Fruit fly (Drosophila melanogaster) whole organism, embryonic: Measurements from ENCODE around the gene CG32202.

ENCODE experiments used
- Ada2b ChIP-seq: fragments of 200-800 bp; sonication (Bioruptor generic); IDR thresholded peaks from 2 replicates; pipeline ENCODE4 v1.3.6; 2022; ENCODE audit warnings: missing biosample characterization, missing genetic modification characterization
- Awh ChIP-seq: fragments of 200-800 bp; sonication (Bioruptor generic); IDR thresholded peaks from 2 replicates; pipeline ENCODE4, ENCODE4 v1.3.6; 2022; ENCODE audit warnings: missing biosample characterization, missing genetic modification characterization
- B-H1 ChIP-seq: fragments of 200-800 bp; sonication (Bioruptor generic); IDR thresholded peaks from 3 replicates; pipeline ENCODE4 v1.3.6; 2022; ENCODE audit warnings: missing biosample characterization, missing genetic modification characterization
- CG11093 ChIP-seq: fragments of 200-800 bp; sonication (Bioruptor generic); IDR thresholded peaks from 3 replicates; pipeline ENCODE4 v1.3.6; 2022; ENCODE audit warnings: missing biosample characterization, missing genetic modification characterization
- CG11247 ChIP-seq: fragments of 200-800 bp; sonication (Bioruptor generic); IDR thresholded peaks from 2 replicates; pipeline ENCODE4 v1.3.6; 2022; ENCODE audit warnings: missing biosample characterization, missing genetic modification characterization
- CG12219 ChIP-seq: fragments of 200-800 bp; sonication (Bioruptor generic); optimal IDR thresholded peaks from 3 replicates; lab custom pipeline; 2018; ENCODE audit warnings: missing biosample characterization, mild to moderate bottlenecking, missing genetic modification characterization
- CG12744 ChIP-seq: fragments of 200-800 bp; sonication (Bioruptor generic); optimal IDR thresholded peaks from 2 replicates; lab custom pipeline; 2016; ENCODE audit warnings: missing biosample characterization, missing genetic modification characterization
- CG13287 ChIP-seq: fragments of 200-800 bp; sonication (Bioruptor generic); IDR thresholded peaks from 2 replicates; pipeline ENCODE4 v1.3.6; 2022; ENCODE audit warnings: missing biosample characterization, missing genetic modification characterization; ENCODE audit not compliant: partially characterized antibody
- CG15011 ChIP-seq: fragments of 200-800 bp; sonication (Bioruptor generic); optimal IDR thresholded peaks from 3 replicates; lab custom pipeline; 2018; ENCODE audit warnings: missing biosample characterization, mild to moderate bottlenecking, missing genetic modification characterization
- CG1529 ChIP-seq: fragments of 200-800 bp; sonication (Bioruptor generic); optimal IDR thresholded peaks from 3 replicates; lab custom pipeline; 2018; ENCODE audit warnings: missing biosample characterization, missing genetic modification characterization
- CG17568 ChIP-seq: fragments of 200-800 bp; sonication (Bioruptor generic); optimal IDR thresholded peaks from 2 replicates; lab custom pipeline; 2018; ENCODE audit warnings: missing biosample characterization, mild to moderate bottlenecking, missing genetic modification characterization, moderate library complexity
- CG18476 ChIP-seq: fragments of 200-800 bp; sonication (Bioruptor generic); optimal IDR thresholded peaks from 2 replicates; lab custom pipeline; 2016; ENCODE audit warnings: missing biosample characterization, mild to moderate bottlenecking, missing genetic modification characterization
- CG18599 ChIP-seq: fragments of 200-800 bp; sonication (Bioruptor generic); optimal IDR thresholded peaks from 3 replicates; lab custom pipeline; 2017; ENCODE audit warnings: missing biosample characterization, missing genetic modification characterization, mild to moderate bottlenecking, moderate library complexity, missing genetic modification reagents
- CG3281 ChIP-seq: fragments of 200-800 bp; sonication (Bioruptor generic); optimal IDR thresholded peaks from 3 replicates; lab custom pipeline; 2017; ENCODE audit warnings: missing biosample characterization, mild to moderate bottlenecking, missing genetic modification characterization
- CG33213 ChIP-seq: fragments of 200-800 bp; sonication (Bioruptor generic); optimal IDR thresholded peaks from 3 replicates; lab custom pipeline; 2016; ENCODE audit warnings: missing biosample characterization, missing genetic modification characterization
- CG34224 ChIP-seq: fragments of 200-800 bp; sonication (Bioruptor generic); IDR thresholded peaks from 3 replicates; pipeline ENCODE4 v1.3.6; 2022; ENCODE audit warnings: missing biosample characterization, missing genetic modification characterization; ENCODE audit not compliant: partially characterized antibody
- CG4617 ChIP-seq: fragments of 200-800 bp; sonication (Bioruptor generic); optimal IDR thresholded peaks from 3 replicates; lab custom pipeline; 2016; ENCODE audit warnings: missing biosample characterization, missing genetic modification characterization, borderline replicate concordance
- CG6689 ChIP-seq: fragments of 200-800 bp; sonication (Bioruptor generic); IDR thresholded peaks from 2 replicates; pipeline ENCODE4 v1.3.6; 2022; ENCODE audit warnings: missing biosample characterization, missing genetic modification characterization
- CG7372 ChIP-seq: fragments of 200-800 bp; sonication (Bioruptor generic); IDR thresholded peaks from 2 replicates; pipeline ENCODE4 v1.3.6; 2022; ENCODE audit warnings: missing biosample characterization, missing genetic modification characterization
- CG8388 ChIP-seq: fragments of 200-800 bp; sonication (Bioruptor generic); optimal IDR thresholded peaks from 2 replicates; lab custom pipeline; 2019; ENCODE audit warnings: missing biosample characterization, mild to moderate bottlenecking, missing genetic modification characterization, moderate library complexity
- CG8944 ChIP-seq: fragments of 200-800 bp; sonication (Bioruptor generic); optimal IDR thresholded peaks from 3 replicates; lab custom pipeline; 2016; ENCODE audit warnings: missing biosample characterization, missing genetic modification characterization
- CG9215 ChIP-seq: fragments of 200-800 bp; sonication (Bioruptor generic); IDR thresholded peaks from 2 replicates; pipeline ENCODE4 v1.3.6; 2022; ENCODE audit warnings: missing biosample characterization, missing genetic modification characterization
- CG9797 ChIP-seq: fragments of 200-800 bp; sonication (Bioruptor generic); optimal IDR thresholded peaks from 3 replicates; lab custom pipeline; 2018; ENCODE audit warnings: missing biosample characterization, mild to moderate bottlenecking, missing genetic modification characterization
- CHES-1-like ChIP-seq: fragments of 200-800 bp; sonication (Bioruptor generic); optimal IDR thresholded peaks from 2 replicates; lab custom pipeline; 2016; ENCODE audit warnings: missing biosample characterization, missing genetic modification characterization
- CTCF ChIP-seq: fragments of 200-800 bp; sonication (Bioruptor generic); optimal IDR thresholded peaks from 2 replicates; lab custom pipeline; 2017; ENCODE audit warnings: missing biosample characterization, mild to moderate bottlenecking, missing genetic modification characterization, moderate library complexity
- CoRest ChIP-seq: fragments of 200-800 bp; sonication (Bioruptor generic); optimal IDR thresholded peaks from 3 replicates; lab custom pipeline; 2018; ENCODE audit warnings: missing biosample characterization, mild to moderate bottlenecking, missing genetic modification characterization, moderate library complexity
- Dfd ChIP-seq, 2 experiments: fragments of >200 bp; optimal IDR thresholded peaks; 2 replicates each; lab custom pipeline; 2017; ENCODE audit warnings: missing biosample characterization in 2 of 2, missing genetic modification characterization in 2 of 2
- HLH3B ChIP-seq: fragments of 200-800 bp; sonication (Bioruptor generic); IDR thresholded peaks from 2 replicates; pipeline ENCODE4 v1.3.6; 2022; ENCODE audit warnings: missing biosample characterization, missing genetic modification characterization
- HmgZ ChIP-seq: fragments of 200-800 bp; sonication (Bioruptor generic); optimal IDR thresholded peaks from 2 replicates; lab custom pipeline; 2018; ENCODE audit warnings: missing biosample characterization, mild to moderate bottlenecking, missing genetic modification characterization
- Lim3 ChIP-seq: fragments of 200-800 bp; sonication (Bioruptor generic); IDR thresholded peaks from 2 replicates; pipeline ENCODE4 v1.3.6; 2022; ENCODE audit warnings: missing biosample characterization, missing genetic modification characterization
- Pdp1 ChIP-seq, 2 experiments: fragments of 200-800 bp; sonication (Bioruptor generic); optimal IDR thresholded peaks; 3 replicates each; lab custom pipeline; 2016; ENCODE audit warnings: missing biosample characterization in 2 of 2, missing genetic modification characterization in 2 of 2, mild to moderate bottlenecking in 1 of 2, moderate library complexity in 1 of 2
- Sin3A ChIP-seq: fragments of >200 bp; optimal IDR thresholded peaks from 2 replicates; lab custom pipeline; 2018
- Sry-β ChIP-seq: fragments of 200-800 bp; sonication (Bioruptor generic); optimal IDR thresholded peaks from 2 replicates; lab custom pipeline; 2018; ENCODE audit warnings: missing biosample characterization, mild to moderate bottlenecking, missing genetic modification characterization, moderate library complexity
- TFAM ChIP-seq: fragments of 200-800 bp; sonication (Bioruptor generic); optimal IDR thresholded peaks from 2 replicates; lab custom pipeline; 2017; ENCODE audit warnings: missing biosample characterization, missing genetic modification characterization, inconsistent platforms
- bbx ChIP-seq: fragments of 200-800 bp; sonication (Bioruptor generic); IDR thresholded peaks from 2 replicates; pipeline ENCODE4 v1.3.6; 2022; ENCODE audit warnings: missing biosample characterization, missing genetic modification characterization; ENCODE audit not compliant: partially characterized antibody
- chm ChIP-seq: fragments of 200-800 bp; sonication (Bioruptor generic); IDR thresholded peaks from 2 replicates; pipeline ENCODE4 v1.3.6; 2022; ENCODE audit warnings: missing biosample characterization, missing genetic modification characterization
- crc ChIP-seq: fragments of 200-800 bp; sonication (Bioruptor generic); optimal IDR thresholded peaks from 2 replicates; lab custom pipeline; 2016; ENCODE audit warnings: missing biosample characterization, missing genetic modification characterization
- eyg ChIP-seq: fragments of 200-800 bp; sonication (Bioruptor generic); optimal IDR thresholded peaks from 3 replicates; lab custom pipeline; 2016; ENCODE audit warnings: missing biosample characterization, missing genetic modification characterization
- fru ChIP-seq: fragments of >200 bp; optimal IDR thresholded peaks from 2 replicates; lab custom pipeline; 2017
- grn ChIP-seq: fragments of 200-800 bp; sonication (Bioruptor generic); optimal IDR thresholded peaks from 3 replicates; lab custom pipeline; 2017; ENCODE audit warnings: missing biosample characterization, missing genetic modification characterization
- gt ChIP-seq: fragments of 200-800 bp; sonication (Bioruptor generic); IDR thresholded peaks from 2 replicates; pipeline ENCODE4 v1.3.6; 2022; ENCODE audit warnings: missing biosample characterization, missing genetic modification characterization
- h ChIP-seq: fragments of >200 bp; optimal IDR thresholded peaks from 2 replicates; lab custom pipeline; 2017
- ham ChIP-seq: fragments of 200-800 bp; sonication (Bioruptor generic); IDR thresholded peaks from 2 replicates; pipeline ENCODE4 v1.3.6; 2022; ENCODE audit warnings: missing biosample characterization, missing genetic modification characterization
- hkb ChIP-seq, 2 experiments: fragments of 200-800 bp in 1 of 2; fragments of >200 bp in 1 of 2; sonication (Bioruptor generic) in 1 of 2; IDR thresholded peaks in 1 of 2; optimal IDR thresholded peaks in 1 of 2; 2 replicates each; pipeline versions ENCODE4 v1.3.6 to Lab custom; 2017 to 2022; ENCODE audit warnings: missing biosample characterization in 1 of 2, missing genetic modification characterization in 1 of 2
- jigr1 ChIP-seq: fragments of 200-800 bp; sonication (Bioruptor generic); IDR thresholded peaks from 3 replicates; pipeline ENCODE4 v1.3.6; 2022; ENCODE audit warnings: missing biosample characterization, missing genetic modification characterization
- kay ChIP-seq: fragments of 200-800 bp; sonication (Bioruptor generic); optimal IDR thresholded peaks from 2 replicates; lab custom pipeline; 2016; ENCODE audit warnings: missing biosample characterization, missing genetic modification characterization
- pan ChIP-seq, 4 experiments: fragments of >200 bp in 3 of 4; fragments of 200-800 bp in 1 of 4; sonication (Bioruptor generic) in 1 of 4; optimal IDR thresholded peaks in 3 of 4; IDR thresholded peaks in 1 of 4; 2 replicates each; pipeline versions ENCODE4 v1.3.6 to Lab custom; 2017 to 2022; ENCODE audit warnings: missing biosample characterization in 2 of 4, missing genetic modification characterization in 2 of 4, mixed read lengths in 1 of 4
- pita ChIP-seq: fragments of 200-800 bp; sonication (Bioruptor generic); optimal IDR thresholded peaks from 2 replicates; lab custom pipeline; 2017; ENCODE audit warnings: missing biosample characterization, mild to moderate bottlenecking, missing genetic modification characterization
- so ChIP-seq: fragments of 200-800 bp; sonication (Bioruptor generic); IDR thresholded peaks from 3 replicates; pipeline ENCODE4 v1.3.6; 2022; ENCODE audit warnings: missing biosample characterization, missing genetic modification characterization
- stwl ChIP-seq: fragments of 200-800 bp; sonication (Bioruptor generic); optimal IDR thresholded peaks from 3 replicates; lab custom pipeline; 2018; ENCODE audit warnings: missing biosample characterization, mild to moderate bottlenecking, missing genetic modification characterization, moderate library complexity
- tap ChIP-seq: fragments of 200-800 bp; optimal IDR thresholded peaks from 3 replicates; lab custom pipeline; 2019; ENCODE audit warnings: missing biosample characterization, mild to moderate bottlenecking, missing genetic modification characterization, moderate library complexity
- zen ChIP-seq: fragments of 200-800 bp; sonication (Bioruptor generic); optimal IDR thresholded peaks from 3 replicates; lab custom pipeline; 2018; ENCODE audit warnings: missing biosample characterization, mild to moderate bottlenecking, missing genetic modification characterization, moderate library complexity
- zf30C ChIP-seq: fragments of 200-800 bp; sonication (Bioruptor generic); optimal IDR thresholded peaks from 3 replicates; lab custom pipeline; 2018; ENCODE audit warnings: missing biosample characterization, mild to moderate bottlenecking, missing genetic modification characterization

CG32202 gene

dm6 chr3L:18683846-18684245 lies 1.9 kb downstream of the CG32202 start, which contains the start of gene Chmp1 (continued):
- TF ChIP-seq fru (lab: Kevin White, UChicago), result no peak
- no peak for TF ChIP-seq zen (tag; lab: Kevin White, UChicago)
- TF ChIP-seq CG7372, result no peak
- no peak for TF ChIP-seq Lim3
- no peak for TF ChIP-seq grn (GFP tag; lab: Kevin White, UChicago)
- no peak for TF ChIP-seq CG6689 (GFP tag; lab: Robert Waterston, UW)
- TF ChIP-seq CG17568, result no peak
- TF ChIP-seq zf30C (GFP tag; lab: Kevin White, UChicago), result no peak
- no peak for TF ChIP-seq CG11247 (GFP tag; lab: Robert Waterston, UW)
- no peak for TF ChIP-seq gt
- TF ChIP-seq Sry-β, result no peak
- TF ChIP-seq Sin3A (lab: Kevin White, UChicago), result no peak
- no peak for TF ChIP-seq Pdp1 (GFP tag; optimal IDR thresholded peaks at IDR 0.05; lab: Kevin White, UChicago)
- no peak for TF ChIP-seq CHES-1-like
- no peak for TF ChIP-seq so
- TF ChIP-seq tap (tag; lab: Kevin White, UChicago), result no peak
- TF ChIP-seq CG12219 (GFP tag; lab: Kevin White, UChicago), result no peak
- no peak for TF ChIP-seq CG12744
- TF ChIP-seq CG9797, result peak; percentile 65
- peak; percentile 84 for TF ChIP-seq stwl (tag; lab: Kevin White, UChicago)
- TF ChIP-seq CG18476 (GFP tag; lab: Kevin White, UChicago), result no peak
- TF ChIP-seq pita, result no peak
- no peak for TF ChIP-seq CG18599 (GFP tag; lab: Kevin White, UChicago)
- peak; percentile 62 for TF ChIP-seq CG13287
- no peak for TF ChIP-seq Ada2b (GFP tag; lab: Robert Waterston, UW)
- TF ChIP-seq HLH3B (GFP tag; lab: Robert Waterston, UW), result no peak
- peak; percentile 66 for TF ChIP-seq CTCF (GFP tag; lab: Kevin White, UChicago)
- TF ChIP-seq kay, result peak; percentile 94
- TF ChIP-seq eyg (GFP tag; lab: Kevin White, UChicago), result no peak
- TF ChIP-seq Awh (GFP tag; lab: Robert Waterston, UW), result no peak
- no peak for TF ChIP-seq CG8944
- no peak for TF ChIP-seq CG33213 (GFP tag; lab: Kevin White, UChicago)
- TF ChIP-seq bbx, result no peak
- TF ChIP-seq Dfd (GFP tag; optimal IDR thresholded peaks at IDR 0.05; lab: Kevin White, UChicago), result no peak
- no peak for TF ChIP-seq chm (GFP tag; lab: Robert Waterston, UW)
- TF ChIP-seq CG1529, result no peak
- TF ChIP-seq hkb (optimal IDR thresholded peaks at IDR 0.05; lab: Kevin White, UChicago), result no peak
- no peak for TF ChIP-seq hkb (GFP tag; IDR thresholded peaks at IDR 0.05; lab: Robert Waterston, UW)
- no peak for TF ChIP-seq crc (GFP tag; lab: Kevin White, UChicago)
- no peak for TF ChIP-seq B-H1 (GFP tag; lab: Robert Waterston, UW)
- TF ChIP-seq jigr1 (GFP tag; lab: Robert Waterston, UW), result no peak
- no peak for TF ChIP-seq ham (GFP tag; lab: Robert Waterston, UW)
- TF ChIP-seq h (lab: Kevin White, UChicago), result no peak
- TF ChIP-seq CG34224 (GFP tag; lab: Robert Waterston, UW), result peak; percentile 11; the same call in 1 of the 3 replicates
- TF ChIP-seq CG3281 (GFP tag; lab: Kevin White, UChicago), result no peak
- TF ChIP-seq CoRest (tag; lab: Kevin White, UChicago), result no peak
- TF ChIP-seq CG4617 (GFP tag; lab: Kevin White, UChicago), result peak; percentile 64
- no peak for TF ChIP-seq CG11093 (GFP tag; lab: Robert Waterston, UW)
- no peak for TF ChIP-seq CG15011
- no peak for TF ChIP-seq TFAM
- TF ChIP-seq CG9215 (GFP tag; lab: Robert Waterston, UW), result no peak
- TF ChIP-seq CG8388, result no peak
- TF ChIP-seq pan (optimal IDR thresholded peaks at IDR 0.05; lab: Kevin White, UChicago), result no peak
- TF ChIP-seq pan (GFP tag; optimal IDR thresholded peaks at IDR 0.05 in 1 of 2, IDR thresholded peaks at IDR 0.05 in 1 of 2), result no peak
- peak; percentile 14 for TF ChIP-seq HmgZ (tag; lab: Kevin White, UChicago)
